Worm (Caenorhabditis elegans): ENCODE data around the gene xpo-1.

The xpo-1 gene

ce11 chrV:7826917-7827316 is 22.1 kb downstream of the xpo-1 start, which contains the start of gene mig-6:
TSS of gene mig-6 (plus strand) at chrV:7827217.
- TF ChIP-seq mdl-1 (tag; optimal IDR thresholded peaks at IDR 0.05) (no peak), fkh-2 (tag; optimal IDR thresholded peaks at IDR 0.05) (no peak), egl-5 (tag; optimal IDR thresholded peaks at IDR 0.05) (no peak), pqm-1 (tag; optimal IDR thresholded peaks at IDR 0.05) (no peak), sea-2 (GFP tag; optimal IDR thresholded peaks at IDR 0.05) (no peak), zag-1 (tag; optimal IDR thresholded peaks at IDR 0.05) (no peak), nfya-1 (tag; optimal IDR thresholded peaks at IDR 0.05; ENCODE audit: insufficient read depth) (no peak), nhr-25 (tag; optimal IDR thresholded peaks at IDR 0.05) (no peak)

DNA sequence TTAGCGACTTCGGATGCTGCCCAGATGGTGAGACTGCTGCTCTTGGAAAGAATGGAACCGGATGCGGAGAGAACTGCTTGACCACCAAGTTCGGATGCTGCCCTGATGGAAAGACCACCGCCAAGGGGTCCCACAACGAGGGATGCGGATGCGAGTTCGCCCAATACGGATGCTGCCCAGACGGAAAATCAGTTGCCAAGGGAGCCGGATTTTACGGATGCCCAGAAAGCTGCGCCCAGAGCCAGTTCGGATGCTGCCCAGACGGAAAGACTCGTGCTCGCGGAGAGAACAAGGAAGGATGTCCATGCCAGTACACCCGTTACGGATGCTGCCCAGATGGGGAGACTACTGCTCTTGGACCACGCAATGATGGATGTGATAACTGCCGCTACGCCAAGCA is 26.1 kb downstream of the xpo-1 start:
- TF ChIP-seq R02D3.7 (tag; optimal IDR thresholded peaks at IDR 0.05) = no peak
- TF ChIP-seq fkh-10 (GFP tag; optimal IDR thresholded peaks at IDR 0.05) = no peak
- TF ChIP-seq lin-39 (tag; optimal IDR thresholded peaks at IDR 0.05) = no peak
- no peak for TF ChIP-seq ztf-11 (tag; optimal IDR thresholded peaks at IDR 0.05)
- TF ChIP-seq nhr-28 (tag; optimal IDR thresholded peaks at IDR 0.05) = no peak
- no peak for TF ChIP-seq skn-1 (tag; optimal IDR thresholded peaks at IDR 0.05)
- TF ChIP-seq mml-1 (tag; optimal IDR thresholded peaks at IDR 0.05) = no peak
- no peak for TF ChIP-seq elt-2 (tag; optimal IDR thresholded peaks at IDR 0.05)
- TF ChIP-seq nhr-11 (tag; optimal IDR thresholded peaks at IDR 0.05) = no peak
- no peak for TF ChIP-seq daf-12 (tag; optimal IDR thresholded peaks at IDR 0.05)
- TF ChIP-seq mdl-1 (tag; optimal IDR thresholded peaks at IDR 0.05) = no peak
- TF ChIP-seq fos-1 (tag; optimal IDR thresholded peaks at IDR 0.05) = no peak
- TF ChIP-seq ama-1 (optimal IDR thresholded peaks at IDR 0.05) = no peak
- TF ChIP-seq nfya-1 (tag; optimal IDR thresholded peaks at IDR 0.05; ENCODE audit: insufficient read depth) = no peak
- TF ChIP-seq fkh-2 (tag; optimal IDR thresholded peaks at IDR 0.05) = no peak
- TF ChIP-seq sea-2 (GFP tag; optimal IDR thresholded peaks at IDR 0.05) = no peak
- no peak for TF ChIP-seq ceh-28 (tag; optimal IDR thresholded peaks at IDR 0.05)
- TF ChIP-seq jun-1 (tag; optimal IDR thresholded peaks at IDR 0.05) = no peak
- no peak for TF ChIP-seq nhr-237 (tag; optimal IDR thresholded peaks at IDR 0.05)
- no peak for TF ChIP-seq nhr-23 (tag; optimal IDR thresholded peaks at IDR 0.05)

- TF ChIP-seq mdl-1 (tag; optimal IDR thresholded peaks at IDR 0.05) (no peak), elt-3 (tag; optimal IDR thresholded peaks at IDR 0.05) (peak in 2 of 3 experiments; percentile 29 to 50), mml-1 (tag; optimal IDR thresholded peaks at IDR 0.05) (no peak), ztf-4 (tag; optimal IDR thresholded peaks at IDR 0.05) (no peak), lin-15B (tag; optimal IDR thresholded peaks at IDR 0.05) (no peak), ceh-28 (tag; optimal IDR thresholded peaks at IDR 0.05) (no peak), unc-62 (GFP tag; optimal IDR thresholded peaks at IDR 0.05) (no peak), nhr-23 (tag; optimal IDR thresholded peaks at IDR 0.05) (peak; percentile 71)
Measured at ce11 chrV:7836911-7837310, 32.0 kb downstream of the xpo-1 start, which contains the start of gene txt-5. TSS of gene txt-5 (minus strand) at chrV:7837134.

ce11 chrV:7837809-7838208 is 32.9 kb downstream of the xpo-1 start, which contains the start of gene ttr-33:
TSS of gene ttr-33 (minus strand) at chrV:7837909.
- peak; percentile 50 for TF ChIP-seq pha-4 (tag; optimal IDR thresholded peaks at IDR 0.05)
- TF ChIP-seq hmg-11 (tag; optimal IDR thresholded peaks at IDR 0.05) = no peak
- no peak for TF ChIP-seq sea-2 (GFP tag; optimal IDR thresholded peaks at IDR 0.05)
- TF ChIP-seq ceh-16 (tag; optimal IDR thresholded peaks at IDR 0.05) = no peak

ce11 chrV:7839485-7839884 is 34.6 kb downstream of the xpo-1 start, which contains the start of gene C37C3.12:
TSS of gene C37C3.12 (minus strand) at chrV:7839585.
- TF ChIP-seq nhr-77 (tag; optimal IDR thresholded peaks at IDR 0.05) (no peak), pha-4 (tag; optimal IDR thresholded peaks at IDR 0.05) (peak; percentile 78), hmg-11 (tag; optimal IDR thresholded peaks at IDR 0.05) (no peak)

- TF ChIP-seq nhr-77 (tag; optimal IDR thresholded peaks at IDR 0.05) (no peak), sea-2 (GFP tag; optimal IDR thresholded peaks at IDR 0.05) (no peak), nhr-25 (tag; optimal IDR thresholded peaks at IDR 0.05) (no peak), snpc-4 (tag; optimal IDR thresholded peaks at IDR 0.05) (no peak), nhr-43 (tag; optimal IDR thresholded peaks at IDR 0.05; ENCODE audit: poor library complexity, severe bottlenecking) (no peak), pqm-1 (tag; optimal IDR thresholded peaks at IDR 0.05) (no peak), ceh-28 (tag; optimal IDR thresholded peaks at IDR 0.05) (no peak), R02D3.7 (tag; optimal IDR thresholded peaks at IDR 0.05) (no peak), nhr-76 (tag; optimal IDR thresholded peaks at IDR 0.05) (no peak), tbx-2 (tag; optimal IDR thresholded peaks at IDR 0.05) (no peak), ZK546.5 (tag; optimal IDR thresholded peaks at IDR 0.05) (no peak), lsy-12 (tag; optimal IDR thresholded peaks at IDR 0.05) (no peak)
Measured at ce11 chrV:7842228-7842627, 37.4 kb downstream of the xpo-1 start, which contains the start of gene grd-8. TSS of gene grd-8 (plus strand) at chrV:7842528.

All from whole organism, L3 larva.